Worm (Caenorhabditis elegans): Measurements from ENCODE around the gene hacl-1.
A peak's percentile ranks its signal among the peaks of the same experiment; 100 is the strongest.

DNA sequence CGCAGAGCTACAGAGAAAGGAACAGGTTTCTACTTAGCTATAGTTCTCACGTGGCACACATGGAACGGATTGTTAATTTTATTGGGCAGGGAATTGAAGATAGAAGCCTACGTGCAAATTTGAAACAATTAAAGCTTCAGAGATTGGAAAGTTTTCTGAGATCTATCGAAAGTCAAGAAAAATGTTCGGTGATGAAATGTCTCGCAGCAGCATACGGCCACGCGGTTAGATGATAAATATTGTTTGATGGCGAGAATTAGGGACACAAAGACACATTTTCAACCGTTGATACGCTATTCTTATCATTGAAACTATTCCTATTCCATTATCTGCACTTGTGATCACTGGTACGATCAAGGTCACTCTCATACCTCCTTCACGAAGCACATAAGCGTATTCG, 20.2 kb downstream of the hacl-1 start:
- TF ChIP-seq ceh-28 (tag; optimal IDR thresholded peaks at IDR 0.05), result no peak
- TF ChIP-seq nfya-1 (tag; optimal IDR thresholded peaks at IDR 0.05; ENCODE audit: insufficient read depth), result no peak
- peak; percentile 24 to 86 (median 76) for TF ChIP-seq elt-3 (tag; optimal IDR thresholded peaks at IDR 0.05)
- peak; percentile 4 for TF ChIP-seq mdl-1 (tag; optimal IDR thresholded peaks at IDR 0.05)
- no peak for TF ChIP-seq ceh-9 (tag; optimal IDR thresholded peaks at IDR 0.05)
- TF ChIP-seq nhr-76 (tag; optimal IDR thresholded peaks at IDR 0.05), result no peak
- no peak for TF ChIP-seq elt-1 (tag; optimal IDR thresholded peaks at IDR 0.05)
- no peak for TF ChIP-seq egl-27 (tag; optimal IDR thresholded peaks at IDR 0.05)
- no peak for TF ChIP-seq ama-1 (optimal IDR thresholded peaks at IDR 0.05)
- TF ChIP-seq nhr-77 (tag; optimal IDR thresholded peaks at IDR 0.05), result no peak
- TF ChIP-seq skn-1 (tag; optimal IDR thresholded peaks at IDR 0.05), result peak; percentile 15
- TF ChIP-seq snpc-4 (tag; optimal IDR thresholded peaks at IDR 0.05), result peak; percentile 47

All from whole organism, L3 larva.